Worm (Caenorhabditis elegans) whole organism, mixed stage, embryonic: Measurements from ENCODE around the gene F07B10.7.

Experiments
- bed-3 ChIP-seq: fragments of 200-800 bp; sonication (Bioruptor generic); optimal IDR thresholded peaks from 3 replicates; lab custom pipeline; 2018; ENCODE audit warnings: mild to moderate bottlenecking, missing genetic modification characterization, moderate library complexity, missing compliant biosample characterization
- cnd-1 ChIP-seq: fragments of 200-800 bp; sonication (Bioruptor generic); optimal IDR thresholded peaks from 2 replicates; lab custom pipeline; 2018; ENCODE audit warnings: mild to moderate bottlenecking, missing genetic modification characterization, missing compliant biosample characterization
- elt-1 ChIP-seq: sonication (generic microtip); optimal IDR thresholded peaks from 2 replicates; lab custom pipeline; 2017; ENCODE audit warnings: missing genetic modification characterization, mild to moderate bottlenecking, missing compliant biosample characterization, antibody characterized with exemption, moderate library complexity, borderline replicate concordance; ENCODE audit not compliant: insufficient read depth
- elt-3 ChIP-seq: fragments of 150-350 bp; optimal IDR thresholded peaks from 2 replicates; lab custom pipeline; 2014; ENCODE audit warnings: missing biosample characterization, missing genetic modification characterization
- lin-13 ChIP-seq: fragments of 150-350 bp; optimal IDR thresholded peaks from 2 replicates; lab custom pipeline; 2014; ENCODE audit warnings: missing biosample characterization, missing genetic modification characterization
- mep-1 ChIP-seq: fragments of 150-350 bp; optimal IDR thresholded peaks from 2 replicates; lab custom pipeline; 2017; ENCODE audit warnings: missing biosample characterization, missing genetic modification reagents, missing genetic modification characterization, inconsistent platforms
- nhr-237 ChIP-seq: fragments of 150-350 bp; optimal IDR thresholded peaks from 2 replicates; lab custom pipeline; 2014; ENCODE audit warnings: missing biosample characterization, missing genetic modification characterization
- nhr-28 ChIP-seq: fragments of 150-350 bp; optimal IDR thresholded peaks from 2 replicates; lab custom pipeline; 2014; ENCODE audit warnings: missing biosample characterization, missing genetic modification characterization
- nhr-76 ChIP-seq: sonication (generic microtip); optimal IDR thresholded peaks from 2 replicates; lab custom pipeline; 2017; ENCODE audit warnings: missing biosample characterization, missing genetic modification characterization
- unc-39 ChIP-seq: fragments of 150-350 bp; optimal IDR thresholded peaks from 2 replicates; lab custom pipeline; 2014; ENCODE audit warnings: missing biosample characterization, missing genetic modification characterization
- unc-62 ChIP-seq: fragments of 150-350 bp; optimal IDR thresholded peaks from 2 replicates; lab custom pipeline; 2014; ENCODE audit warnings: missing biosample characterization, missing genetic modification reagents, missing genetic modification characterization
- zip-8 ChIP-seq: fragments of 150-350 bp; optimal IDR thresholded peaks from 2 replicates; lab custom pipeline; 2014; ENCODE audit warnings: missing biosample characterization, missing genetic modification characterization
- ztf-11 ChIP-seq: fragments of 150-350 bp; optimal IDR thresholded peaks from 2 replicates; lab custom pipeline; 2014; ENCODE audit warnings: missing biosample characterization, missing genetic modification characterization

ce11 chrV:11220415-11220814 is 40.1 kb downstream of the F07B10.7 start:
- TF ChIP-seq mep-1 (no peak), unc-39 (no peak), cnd-1 (tag; lab: Kevin White, UChicago) (no peak), elt-1 (no peak), nhr-28 (tag; lab: Kevin White, UChicago) (no peak), ztf-11 (tag; lab: Kevin White, UChicago) (no peak), zip-8 (no peak), lin-13 (tag; lab: Kevin White, UChicago) (no peak), unc-62 (GFP tag; lab: Kevin White, UChicago) (no peak), nhr-76 (tag; lab: Kevin White, UChicago) (no peak), elt-3 (no peak), bed-3 (GFP tag; lab: Kevin White, UChicago) (no peak), nhr-237 (tag; lab: Kevin White, UChicago) (no peak)
